Worm (Caenorhabditis elegans) whole organism, L4 larva: ENCODE results near the gene nhr-51.
A peak's percentile ranks its signal among the peaks of the same experiment; 100 is the strongest.

Experiments used
- F26F4.8 ChIP-seq: fragments of 200-800 bp; sonication (Bioruptor generic); conservative IDR thresholded peaks from 2 replicates; pipeline ENCODE4 v1.3.6; 2022; ENCODE audit warnings: missing genetic modification characterization, missing compliant biosample characterization
- F49E8.2 ChIP-seq: sonication (generic microtip); optimal IDR thresholded peaks from 2 replicates; lab custom pipeline; 2016; ENCODE audit warnings: missing compliant biosample characterization, mild to moderate bottlenecking, missing genetic modification characterization, borderline replicate concordance
- R02D3.7 ChIP-seq: fragments of 150-350 bp; sonication (generic microtip); optimal IDR thresholded peaks from 3 replicates; lab custom pipeline; 2014; ENCODE audit warnings: missing biosample characterization, missing genetic modification characterization
- T26A8.4 ChIP-seq: fragments of 200-800 bp; sonication (Bioruptor generic); IDR thresholded peaks from 2 replicates; pipeline ENCODE4 v1.3.6; 2022; ENCODE audit warnings: missing genetic modification characterization, missing compliant biosample characterization
- Y48G9A.11 ChIP-seq: fragments of 200-800 bp; sonication (Bioruptor generic); IDR thresholded peaks from 2 replicates; pipeline ENCODE4 v1.3.6; 2022; ENCODE audit warnings: missing genetic modification reagents, missing genetic modification characterization, missing compliant biosample characterization
- Y5F2A.4 ChIP-seq: fragments of 200-800 bp; sonication (Bioruptor generic); optimal IDR thresholded peaks from 2 replicates; lab custom pipeline; 2018; ENCODE audit warnings: mild to moderate bottlenecking, missing genetic modification characterization, missing compliant biosample characterization
- Y75B8A.6 ChIP-seq: fragments of 200-800 bp; sonication (Bioruptor generic); IDR thresholded peaks from 2 replicates; pipeline ENCODE4 v1.3.6; 2022; ENCODE audit warnings: missing genetic modification reagents, missing genetic modification characterization, missing compliant biosample characterization
- aha-1 ChIP-seq: fragments of 150-350 bp; peaks from one replicate; lab custom pipeline; 2014; ENCODE audit warnings: missing biosample characterization, missing genetic modification characterization
- aly-2 ChIP-seq: sonication (generic microtip); optimal IDR thresholded peaks from 2 replicates; lab custom pipeline; 2018; ENCODE audit warnings: missing biosample characterization, missing genetic modification characterization
- arid-1 ChIP-seq: fragments of 200-800 bp; sonication (Bioruptor generic); conservative IDR thresholded peaks from 2 replicates; pipeline ENCODE4 v1.3.6; 2022; ENCODE audit warnings: missing genetic modification reagents, missing genetic modification characterization, missing compliant biosample characterization
- attf-4 ChIP-seq: sonication (generic microtip); optimal IDR thresholded peaks from 3 replicates; lab custom pipeline; 2017; ENCODE audit warnings: missing biosample characterization, missing genetic modification characterization
- ceh-20 ChIP-seq: fragments of 200-800 bp; sonication (Bioruptor generic); IDR thresholded peaks from 2 replicates; pipeline ENCODE4 v1.3.6; 2022; ENCODE audit warnings: missing genetic modification reagents, missing genetic modification characterization, missing compliant biosample characterization
- ceh-28 ChIP-seq: fragments of 150-350 bp; optimal IDR thresholded peaks from 2 replicates; lab custom pipeline; 2014; ENCODE audit warnings: missing biosample characterization, missing genetic modification reagents, missing genetic modification characterization
- ceh-32 ChIP-seq: sonication (generic microtip); optimal IDR thresholded peaks from 2 replicates; lab custom pipeline; 2016; ENCODE audit warnings: mild to moderate bottlenecking, missing genetic modification characterization, missing compliant biosample characterization; ENCODE audit not compliant: poor library complexity
- ceh-62 ChIP-seq: sonication (generic microtip); optimal IDR thresholded peaks from 2 replicates; lab custom pipeline; 2017; ENCODE audit warnings: missing biosample characterization, missing genetic modification characterization
- ceh-82 ChIP-seq: sonication (generic microtip); optimal IDR thresholded peaks from 2 replicates; lab custom pipeline; 2017; ENCODE audit warnings: missing biosample characterization, missing genetic modification characterization
- cey-2 ChIP-seq: sonication (generic microtip); optimal IDR thresholded peaks from 3 replicates; lab custom pipeline; 2017; ENCODE audit warnings: missing genetic modification characterization, mild to moderate bottlenecking, missing compliant biosample characterization, antibody characterized with exemption, borderline replicate concordance; ENCODE audit not compliant: insufficient read depth
- daf-12 ChIP-seq: fragments of 150-350 bp; optimal IDR thresholded peaks from 2 replicates; lab custom pipeline; 2014; ENCODE audit warnings: missing biosample characterization, missing genetic modification reagents, missing genetic modification characterization
- daf-16 ChIP-seq, 3 experiments: sonication (generic microtip); optimal IDR thresholded peaks; 2 replicates each; lab custom pipeline; 2016 to 2017; ENCODE audit warnings: missing genetic modification characterization in 3 of 3, missing genetic modification reagents in 3 of 3, mild to moderate bottlenecking in 2 of 3, missing compliant biosample characterization in 2 of 3, missing biosample characterization in 1 of 3, moderate library complexity in 1 of 3
- daf-19 ChIP-seq: fragments of 200-800 bp; sonication (Bioruptor generic); conservative IDR thresholded peaks from 2 replicates; pipeline ENCODE4 v1.3.6; 2022; ENCODE audit warnings: missing genetic modification characterization, missing compliant biosample characterization
- dmd-8 ChIP-seq: fragments of 200-800 bp; sonication (Bioruptor generic); IDR thresholded peaks from 2 replicates; pipeline ENCODE4 v1.3.6; 2022; ENCODE audit warnings: missing genetic modification characterization, missing compliant biosample characterization
- dmd-9 ChIP-seq: fragments of 200-800 bp; sonication (Bioruptor generic); IDR thresholded peaks from 2 replicates; pipeline ENCODE4 v1.3.6; 2022; ENCODE audit warnings: missing genetic modification reagents, missing genetic modification characterization, missing compliant biosample characterization
- dpl-1 ChIP-seq: fragments of 150-350 bp; optimal IDR thresholded peaks from 2 replicates; lab custom pipeline; 2014; ENCODE audit warnings: missing biosample characterization, missing genetic modification reagents, missing genetic modification characterization
- dve-1 ChIP-seq: sonication (generic microtip); optimal IDR thresholded peaks from 2 replicates; lab custom pipeline; 2017; ENCODE audit warnings: antibody characterized with exemption, mild to moderate bottlenecking, missing genetic modification characterization, missing compliant biosample characterization; ENCODE audit not compliant: insufficient read depth
- egl-27 ChIP-seq: sonication (generic microtip); optimal IDR thresholded peaks from 3 replicates; lab custom pipeline; 2017; ENCODE audit warnings: missing biosample characterization, missing genetic modification reagents, missing genetic modification characterization
- egl-43 ChIP-seq: fragments of 200-800 bp; sonication (Bioruptor generic); IDR thresholded peaks from 2 replicates; pipeline ENCODE4 v1.3.6; 2022; ENCODE audit warnings: missing genetic modification reagents, missing genetic modification characterization, missing compliant biosample characterization
- fkh-10 ChIP-seq: fragments of 150-350 bp; optimal IDR thresholded peaks from 2 replicates; lab custom pipeline; 2014; ENCODE audit warnings: missing biosample characterization, missing genetic modification reagents, missing genetic modification characterization
- gei-8 ChIP-seq: fragments of 200-800 bp; sonication (Bioruptor generic); optimal IDR thresholded peaks from 2 replicates; lab custom pipeline; 2018; ENCODE audit warnings: mild to moderate bottlenecking, missing genetic modification characterization, missing compliant biosample characterization
- hif-1 ChIP-seq, 2 experiments: sonication (generic microtip); optimal IDR thresholded peaks; 2 replicates each; lab custom pipeline; 2016 to 2017; ENCODE audit warnings: missing compliant biosample characterization in 2 of 2, missing genetic modification characterization in 2 of 2, missing genetic modification reagents in 2 of 2, missing genotype in 2 of 2, mild to moderate bottlenecking in 1 of 2
- hlh-30 ChIP-seq: sonication (generic microtip); optimal IDR thresholded peaks from 2 replicates; lab custom pipeline; 2017; ENCODE audit warnings: antibody characterized with exemption, mild to moderate bottlenecking, missing genetic modification characterization, missing compliant biosample characterization; ENCODE audit not compliant: insufficient read depth
- lin-13 ChIP-seq: fragments of 150-350 bp; optimal IDR thresholded peaks from 2 replicates; lab custom pipeline; 2014; ENCODE audit warnings: missing biosample characterization, missing genetic modification reagents, missing genetic modification characterization
- lin-39 ChIP-seq: fragments of 150-350 bp; optimal IDR thresholded peaks from 2 replicates; lab custom pipeline; 2014; ENCODE audit warnings: missing biosample characterization, missing genetic modification reagents, missing genetic modification characterization
- lsy-2 ChIP-seq, 2 experiments: fragments of 150-350 bp in 1 of 2; sonication (generic microtip) in 1 of 2; optimal IDR thresholded peaks; 2 replicates each; lab custom pipeline; 2014 to 2017; ENCODE audit warnings: missing biosample characterization in 2 of 2, missing genetic modification characterization in 2 of 2
- madf-5 ChIP-seq, 2 experiments: fragments of 200-800 bp; sonication (Bioruptor generic); IDR thresholded peaks; 2 replicates each; pipeline ENCODE4 v1.3.6; 2022; ENCODE audit warnings: missing compliant biosample characterization in 2 of 2, missing genetic modification characterization in 2 of 2
- madf-9 ChIP-seq: fragments of 200-800 bp; sonication (Bioruptor generic); conservative IDR thresholded peaks from 2 replicates; pipeline ENCODE4 v1.3.6; 2022; ENCODE audit warnings: missing genetic modification reagents, missing genetic modification characterization, missing compliant biosample characterization
- mep-1 ChIP-seq: fragments of 150-350 bp; sonication (generic microtip); optimal IDR thresholded peaks from 3 replicates; lab custom pipeline; 2014; ENCODE audit warnings: missing biosample characterization, missing genetic modification characterization
- mxl-2 ChIP-seq: fragments of 200-800 bp; sonication (Bioruptor generic); conservative IDR thresholded peaks from 2 replicates; pipeline ENCODE4 v1.3.6; 2022; ENCODE audit warnings: missing genetic modification reagents, missing genetic modification characterization, missing compliant biosample characterization
- nhr-102 ChIP-seq: sonication (generic microtip); optimal IDR thresholded peaks from 2 replicates; lab custom pipeline; 2016; ENCODE audit warnings: mild to moderate bottlenecking, missing genetic modification characterization, moderate library complexity, missing compliant biosample characterization
- nhr-48 ChIP-seq: sonication (generic microtip); optimal IDR thresholded peaks from 2 replicates; lab custom pipeline; 2016; ENCODE audit warnings: mild to moderate bottlenecking, missing genetic modification characterization, missing compliant biosample characterization
- nhr-77 ChIP-seq: fragments of 150-350 bp; optimal IDR thresholded peaks from 2 replicates; lab custom pipeline; 2014; ENCODE audit warnings: missing biosample characterization, missing genetic modification characterization
- php-3 ChIP-seq: fragments of 200-800 bp; sonication (Bioruptor generic); IDR thresholded peaks from 2 replicates; pipeline ENCODE4 v1.3.6; 2022; ENCODE audit warnings: missing genetic modification reagents, missing genetic modification characterization, missing compliant biosample characterization
- rbr-2 ChIP-seq: sonication (generic microtip); optimal IDR thresholded peaks from 2 replicates; lab custom pipeline; 2016; ENCODE audit warnings: missing genotype, missing genetic modification characterization, missing compliant biosample characterization
- sdz-12 ChIP-seq: fragments of 200-800 bp; sonication (Bioruptor generic); optimal IDR thresholded peaks from 2 replicates; lab custom pipeline; 2018; ENCODE audit warnings: mild to moderate bottlenecking, missing genetic modification characterization, missing compliant biosample characterization
- snpc-1.2 ChIP-seq: fragments of 200-800 bp; sonication (Bioruptor generic); IDR thresholded peaks from 2 replicates; pipeline ENCODE4 v1.3.6; 2022; ENCODE audit warnings: missing genetic modification reagents, missing genetic modification characterization, missing compliant biosample characterization
- snpc-4 ChIP-seq: fragments of 150-350 bp; optimal IDR thresholded peaks from 2 replicates; lab custom pipeline; 2014; ENCODE audit warnings: missing biosample characterization, missing genetic modification characterization
- tra-1 ChIP-seq: fragments of 200-800 bp; sonication (Bioruptor generic); IDR thresholded peaks from 2 replicates; pipeline ENCODE4 v1.3.6; 2022; ENCODE audit warnings: missing genetic modification reagents, missing genetic modification characterization, missing compliant biosample characterization
- unc-62 ChIP-seq, 3 experiments: fragments of 150-350 bp in 1 of 3; sonication (generic microtip); optimal IDR thresholded peaks in 2 of 3; peaks in 1 of 3; 1 replicate in 1 of 3; 2 replicates in 2 of 3; lab custom pipeline; 2014 to 2017; ENCODE audit warnings: missing biosample characterization in 3 of 3, missing genetic modification characterization in 3 of 3, missing genetic modification reagents in 3 of 3, missing genotype in 1 of 3
- zfp-3 ChIP-seq: fragments of 200-800 bp; sonication (Bioruptor generic); conservative IDR thresholded peaks from 2 replicates; pipeline ENCODE4 v1.3.6; 2022; ENCODE audit warnings: missing genetic modification reagents, missing genetic modification characterization, missing compliant biosample characterization
- zip-11 ChIP-seq: fragments of 200-800 bp; sonication (Bioruptor generic); IDR thresholded peaks from 2 replicates; pipeline ENCODE4 v1.3.6; 2022; ENCODE audit warnings: missing genetic modification characterization, missing compliant biosample characterization
- zip-2 ChIP-seq: fragments of 150-350 bp; optimal IDR thresholded peaks from 2 replicates; lab custom pipeline; 2014; ENCODE audit warnings: missing biosample characterization, missing genetic modification characterization
- ztf-11 ChIP-seq: fragments of 150-350 bp; optimal IDR thresholded peaks from 2 replicates; lab custom pipeline; 2014; ENCODE audit warnings: missing biosample characterization, missing genetic modification characterization

Gene nhr-51

ce11 chrV:15666718-15667117 lies 7.1 kb upstream of the nhr-51 start (continued):
- peak in 1 of 2 experiments; percentile 77 for TF ChIP-seq daf-16 (GFP tag; optimal IDR thresholded peaks at IDR 0.05; lab: Kevin White, UChicago)
- peak; percentile 99 for TF ChIP-seq daf-16 (tag; optimal IDR thresholded peaks at IDR 0.05; lab: Kevin White, UChicago)
- peak in 1 of 2 experiments; percentile 80 for TF ChIP-seq hif-1 (tag; optimal IDR thresholded peaks at IDR 0.05; lab: Kevin White, UChicago)
- no peak for TF ChIP-seq dpl-1 (GFP tag; lab: Kevin White, UChicago)
- TF ChIP-seq T26A8.4, result no peak
- TF ChIP-seq arid-1 (GFP tag; lab: Robert Waterston, UW), result no peak
- TF ChIP-seq zfp-3 (GFP tag; lab: Robert Waterston, UW), result no peak
- no peak for TF ChIP-seq ceh-32
- no peak for TF ChIP-seq F49E8.2
- no peak for TF ChIP-seq Y5F2A.4 (GFP tag; lab: Kevin White, UChicago)
- no peak for TF ChIP-seq Y75B8A.6 (GFP tag; lab: Robert Waterston, UW)
- TF ChIP-seq fkh-10 (GFP tag; lab: Kevin White, UChicago), result no peak
- TF ChIP-seq unc-62 (GFP tag; optimal IDR thresholded peaks at IDR 0.05 in 1 of 2; lab: Kevin White, UChicago), result no peak
- no peak for TF ChIP-seq unc-62 (tag; optimal IDR thresholded peaks at IDR 0.05; lab: Kevin White, UChicago)
- peak; percentile 74 for TF ChIP-seq tra-1 (GFP tag; lab: Robert Waterston, UW)
- TF ChIP-seq egl-27, result no peak
- TF ChIP-seq nhr-77 (tag; lab: Kevin White, UChicago), result peak; percentile 82
- no peak for TF ChIP-seq ceh-82 (tag; lab: Kevin White, UChicago)
- TF ChIP-seq dmd-9, result no peak
- no peak for TF ChIP-seq daf-12
- no peak for TF ChIP-seq ceh-20 (GFP tag; lab: Robert Waterston, UW)
- no peak for TF ChIP-seq R02D3.7 (tag; lab: Kevin White, UChicago)
- no peak for TF ChIP-seq snpc-4 (tag; lab: Kevin White, UChicago)
- peak; percentile 68 for TF ChIP-seq nhr-48 (tag; lab: Kevin White, UChicago)
- TF ChIP-seq egl-43 (GFP tag; lab: Robert Waterston, UW), result no peak
- TF ChIP-seq lsy-2 (tag; optimal IDR thresholded peaks at IDR 0.05; lab: Kevin White, UChicago), result no peak
- no peak for TF ChIP-seq mxl-2
- TF ChIP-seq nhr-102 (tag; lab: Kevin White, UChicago), result peak; percentile 70
- TF ChIP-seq hlh-30, result peak; percentile 61
- no peak for TF ChIP-seq ceh-28
- no peak for TF ChIP-seq Y48G9A.11 (GFP tag; lab: Robert Waterston, UW)
- TF ChIP-seq rbr-2 (tag; lab: Kevin White, UChicago), result no peak
- no peak for TF ChIP-seq zip-11 (GFP tag; lab: Robert Waterston, UW)
- no peak for TF ChIP-seq gei-8 (GFP tag; lab: Kevin White, UChicago)
- no peak for TF ChIP-seq zip-2 (tag; lab: Kevin White, UChicago)
- no peak for TF ChIP-seq dmd-8 (GFP tag; lab: Robert Waterston, UW)
- no peak for TF ChIP-seq lin-39 (tag; lab: Kevin White, UChicago)
- no peak for TF ChIP-seq ztf-11 (tag; lab: Kevin White, UChicago)
- TF ChIP-seq daf-19 (GFP tag; lab: Robert Waterston, UW), result no peak
- TF ChIP-seq attf-4 (tag; lab: Kevin White, UChicago), result no peak
- TF ChIP-seq madf-5 (GFP tag; IDR thresholded peaks at IDR 0.05; lab: Robert Waterston, UW), result no peak
- TF ChIP-seq F26F4.8, result no peak
- TF ChIP-seq sdz-12, result no peak
- TF ChIP-seq aha-1 (tag; lab: Kevin White, UChicago), result no peak
- no peak for TF ChIP-seq cey-2
- TF ChIP-seq ceh-62 (tag; lab: Kevin White, UChicago), result no peak
- TF ChIP-seq lin-13 (GFP tag; lab: Kevin White, UChicago), result no peak
- TF ChIP-seq aly-2 (tag; lab: Kevin White, UChicago), result no peak
- no peak for TF ChIP-seq snpc-1.2 (GFP tag; lab: Robert Waterston, UW)
- TF ChIP-seq php-3, result peak; percentile 63; the same call in 1 of the 2 replicates
- TF ChIP-seq madf-9 (GFP tag; lab: Robert Waterston, UW), result no peak
- peak; percentile 96 for TF ChIP-seq dve-1 (tag; lab: Kevin White, UChicago)
- no peak for TF ChIP-seq mep-1 (tag; lab: Kevin White, UChicago)
